Worm (Caenorhabditis elegans) whole organism, L4 larva: ENCODE results near the gene C16C8.11.

Experiments used
- D1046.2 ChIP-seq: fragments of 200-800 bp; sonication (Bioruptor generic); IDR thresholded peaks from 2 replicates; pipeline ENCODE4 v1.3.6; 2022; ENCODE audit warnings: missing genetic modification characterization, missing compliant biosample characterization
- Y105C5A.15 ChIP-seq: fragments of 200-800 bp; sonication (Bioruptor generic); IDR thresholded peaks from 2 replicates; pipeline ENCODE4 v1.3.6; 2022; ENCODE audit warnings: missing genetic modification characterization, missing compliant biosample characterization
- Y48G9A.11 ChIP-seq: fragments of 200-800 bp; sonication (Bioruptor generic); IDR thresholded peaks from 2 replicates; pipeline ENCODE4 v1.3.6; 2022; ENCODE audit warnings: missing genetic modification reagents, missing genetic modification characterization, missing compliant biosample characterization
- Y75B8A.6 ChIP-seq: fragments of 200-800 bp; sonication (Bioruptor generic); IDR thresholded peaks from 2 replicates; pipeline ENCODE4 v1.3.6; 2022; ENCODE audit warnings: missing genetic modification reagents, missing genetic modification characterization, missing compliant biosample characterization
- ceh-28 ChIP-seq: fragments of 150-350 bp; optimal IDR thresholded peaks from 2 replicates; lab custom pipeline; 2014; ENCODE audit warnings: missing biosample characterization, missing genetic modification reagents, missing genetic modification characterization
- ceh-82 ChIP-seq: sonication (generic microtip); optimal IDR thresholded peaks from 2 replicates; lab custom pipeline; 2017; ENCODE audit warnings: missing biosample characterization, missing genetic modification characterization
- ces-1 ChIP-seq: fragments of 150-350 bp; sonication (generic microtip); optimal IDR thresholded peaks from 4 replicates; lab custom pipeline; 2014; ENCODE audit warnings: missing biosample characterization, missing genetic modification reagents, missing genetic modification characterization
- daf-16 ChIP-seq, 3 experiments: sonication (generic microtip); optimal IDR thresholded peaks; 2 replicates each; lab custom pipeline; 2016 to 2017; ENCODE audit warnings: missing genetic modification characterization in 3 of 3, missing genetic modification reagents in 3 of 3, mild to moderate bottlenecking in 2 of 3, missing compliant biosample characterization in 2 of 3, missing biosample characterization in 1 of 3, moderate library complexity in 1 of 3
- daf-8 ChIP-seq: fragments of 200-800 bp; sonication (Bioruptor generic); IDR thresholded peaks from 2 replicates; pipeline ENCODE4 v1.3.6; 2022; ENCODE audit warnings: missing genetic modification characterization, missing compliant biosample characterization
- dmd-6 ChIP-seq: fragments of 200-800 bp; sonication (Bioruptor generic); IDR thresholded peaks from 2 replicates; pipeline ENCODE4 v1.3.6; 2022; ENCODE audit warnings: missing genetic modification reagents, missing genetic modification characterization, missing compliant biosample characterization
- dmd-9 ChIP-seq: fragments of 200-800 bp; sonication (Bioruptor generic); IDR thresholded peaks from 2 replicates; pipeline ENCODE4 v1.3.6; 2022; ENCODE audit warnings: missing genetic modification reagents, missing genetic modification characterization, missing compliant biosample characterization
- duxl-1 ChIP-seq: sonication (generic microtip); optimal IDR thresholded peaks from 2 replicates; lab custom pipeline; 2016; ENCODE audit warnings: mild to moderate bottlenecking, missing genetic modification characterization, moderate library complexity, missing compliant biosample characterization; ENCODE audit not compliant: poor library complexity
- egl-43 ChIP-seq: fragments of 200-800 bp; sonication (Bioruptor generic); IDR thresholded peaks from 2 replicates; pipeline ENCODE4 v1.3.6; 2022; ENCODE audit warnings: missing genetic modification reagents, missing genetic modification characterization, missing compliant biosample characterization
- hif-1 ChIP-seq, 2 experiments: sonication (generic microtip); optimal IDR thresholded peaks; 2 replicates each; lab custom pipeline; 2016 to 2017; ENCODE audit warnings: missing compliant biosample characterization in 2 of 2, missing genetic modification characterization in 2 of 2, missing genetic modification reagents in 2 of 2, missing genotype in 2 of 2, mild to moderate bottlenecking in 1 of 2
- hlh-11 ChIP-seq: fragments of 200-800 bp; sonication (Bioruptor generic); optimal IDR thresholded peaks from 2 replicates; lab custom pipeline; 2018; ENCODE audit warnings: mild to moderate bottlenecking, missing genetic modification characterization, missing compliant biosample characterization
- lim-7 ChIP-seq: fragments of 200-800 bp; sonication (Bioruptor generic); IDR thresholded peaks from 2 replicates; pipeline ENCODE4 v1.3.6; 2022; ENCODE audit warnings: missing genetic modification characterization, missing compliant biosample characterization
- lin-38 ChIP-seq: fragments of 200-800 bp; sonication (Bioruptor generic); IDR thresholded peaks from 2 replicates; pipeline ENCODE4 v1.3.6; 2022; ENCODE audit warnings: missing genetic modification reagents, missing genetic modification characterization, missing compliant biosample characterization
- lin-39 ChIP-seq: fragments of 150-350 bp; optimal IDR thresholded peaks from 2 replicates; lab custom pipeline; 2014; ENCODE audit warnings: missing biosample characterization, missing genetic modification reagents, missing genetic modification characterization
- lir-3 ChIP-seq: sonication (generic microtip); optimal IDR thresholded peaks from 2 replicates; lab custom pipeline; 2016; ENCODE audit warnings: mild to moderate bottlenecking, missing genetic modification characterization, missing compliant biosample characterization
- madf-5 ChIP-seq, 2 experiments: fragments of 200-800 bp; sonication (Bioruptor generic); IDR thresholded peaks; 2 replicates each; pipeline ENCODE4 v1.3.6; 2022; ENCODE audit warnings: missing compliant biosample characterization in 2 of 2, missing genetic modification characterization in 2 of 2
- mdl-1 ChIP-seq, 2 experiments: fragments of 150-350 bp in 1 of 2; sonication (generic microtip) in 1 of 2; optimal IDR thresholded peaks; 2 replicates each; lab custom pipeline; 2014 to 2017; ENCODE audit warnings: missing biosample characterization in 2 of 2, missing genetic modification characterization in 2 of 2
- mdt-29 ChIP-seq: fragments of 200-800 bp; sonication (Bioruptor generic); IDR thresholded peaks from 2 replicates; pipeline ENCODE4 v1.3.6; 2022; ENCODE audit warnings: missing genetic modification reagents, missing genetic modification characterization, missing compliant biosample characterization
- mep-1 ChIP-seq: fragments of 150-350 bp; sonication (generic microtip); optimal IDR thresholded peaks from 3 replicates; lab custom pipeline; 2014; ENCODE audit warnings: missing biosample characterization, missing genetic modification characterization
- mxl-3 ChIP-seq: fragments of 200-800 bp; sonication (Bioruptor generic); optimal IDR thresholded peaks from 2 replicates; lab custom pipeline; 2018; ENCODE audit warnings: mild to moderate bottlenecking, missing genetic modification characterization, missing compliant biosample characterization
- nhr-10 ChIP-seq: fragments of 150-350 bp; optimal IDR thresholded peaks from 2 replicates; lab custom pipeline; 2014; ENCODE audit warnings: missing biosample characterization, missing genetic modification characterization
- nhr-102 ChIP-seq: sonication (generic microtip); optimal IDR thresholded peaks from 2 replicates; lab custom pipeline; 2016; ENCODE audit warnings: mild to moderate bottlenecking, missing genetic modification characterization, moderate library complexity, missing compliant biosample characterization
- nhr-11 ChIP-seq: fragments of 150-350 bp; optimal IDR thresholded peaks from 2 replicates; lab custom pipeline; 2014; ENCODE audit warnings: missing biosample characterization, missing genetic modification characterization
- nhr-28 ChIP-seq: fragments of 150-350 bp; optimal IDR thresholded peaks from 2 replicates; lab custom pipeline; 2014; ENCODE audit warnings: missing biosample characterization, missing genetic modification characterization
- nhr-76 ChIP-seq: fragments of 150-350 bp; optimal IDR thresholded peaks from 2 replicates; lab custom pipeline; 2014; ENCODE audit warnings: missing biosample characterization, missing genetic modification characterization
- php-3 ChIP-seq: fragments of 200-800 bp; sonication (Bioruptor generic); IDR thresholded peaks from 2 replicates; pipeline ENCODE4 v1.3.6; 2022; ENCODE audit warnings: missing genetic modification reagents, missing genetic modification characterization, missing compliant biosample characterization
- pqm-1 ChIP-seq: sonication (generic microtip); optimal IDR thresholded peaks from 2 replicates; lab custom pipeline; 2017; ENCODE audit warnings: missing biosample characterization, missing genetic modification characterization
- saeg-2 ChIP-seq: fragments of 200-800 bp; sonication (Bioruptor generic); IDR thresholded peaks from 2 replicates; pipeline ENCODE4 v1.3.6; 2022; ENCODE audit warnings: missing genetic modification reagents, missing genetic modification characterization, missing compliant biosample characterization
- skn-1 ChIP-seq: fragments of 150-350 bp; optimal IDR thresholded peaks from 2 replicates; lab custom pipeline; 2014; ENCODE audit warnings: missing biosample characterization, missing genetic modification characterization
- snpc-4 ChIP-seq: fragments of 150-350 bp; optimal IDR thresholded peaks from 2 replicates; lab custom pipeline; 2014; ENCODE audit warnings: missing biosample characterization, missing genetic modification characterization
- spr-3 ChIP-seq: fragments of 200-800 bp; sonication (Bioruptor generic); optimal IDR thresholded peaks from 2 replicates; lab custom pipeline; 2018; ENCODE audit warnings: mild to moderate bottlenecking, missing genetic modification characterization, missing compliant biosample characterization
- tag-97 ChIP-seq: fragments of 200-800 bp; sonication (Bioruptor generic); IDR thresholded peaks from 2 replicates; pipeline ENCODE4 v1.3.6; 2022; ENCODE audit warnings: missing genetic modification characterization, missing compliant biosample characterization
- unc-39 ChIP-seq: sonication (generic microtip); optimal IDR thresholded peaks from 2 replicates; lab custom pipeline; 2017; ENCODE audit warnings: missing biosample characterization, missing genetic modification characterization
- zag-1 ChIP-seq: fragments of 150-350 bp; optimal IDR thresholded peaks from 2 replicates; lab custom pipeline; 2014; ENCODE audit warnings: missing biosample characterization, missing genetic modification characterization
- zfp-3 ChIP-seq: fragments of 200-800 bp; sonication (Bioruptor generic); conservative IDR thresholded peaks from 2 replicates; pipeline ENCODE4 v1.3.6; 2022; ENCODE audit warnings: missing genetic modification reagents, missing genetic modification characterization, missing compliant biosample characterization
- zip-11 ChIP-seq: fragments of 200-800 bp; sonication (Bioruptor generic); IDR thresholded peaks from 2 replicates; pipeline ENCODE4 v1.3.6; 2022; ENCODE audit warnings: missing genetic modification characterization, missing compliant biosample characterization

The C16C8.11 gene

ce11 chrII:3460048-3460447 lies 6.5 kb downstream of the C16C8.11 start, which contains the start of gene C16C8.7:
Gene C16C8.7, minus strand, starts transcription at chrII:3460148.
- no peak for TF ChIP-seq lir-3
- no peak for TF ChIP-seq tag-97 (GFP tag; lab: Robert Waterston, UW)
- TF ChIP-seq daf-16 (GFP tag; optimal IDR thresholded peaks at IDR 0.05; lab: Kevin White, UChicago): no peak
- TF ChIP-seq daf-16 (tag; optimal IDR thresholded peaks at IDR 0.05; lab: Kevin White, UChicago): no peak
- no peak for TF ChIP-seq dmd-6
- TF ChIP-seq lin-38 (GFP tag; lab: Robert Waterston, UW): no peak
- no peak for TF ChIP-seq Y48G9A.11 (GFP tag; lab: Robert Waterston, UW)
- no peak for TF ChIP-seq skn-1 (tag; lab: Kevin White, UChicago)
- TF ChIP-seq lin-39 (tag; lab: Kevin White, UChicago): no peak
- no peak for TF ChIP-seq nhr-11
- no peak for TF ChIP-seq dmd-9 (GFP tag; lab: Robert Waterston, UW)
- no peak for TF ChIP-seq snpc-4
- TF ChIP-seq Y105C5A.15 (GFP tag; lab: Robert Waterston, UW): no peak
- no peak for TF ChIP-seq lim-7 (GFP tag; lab: Robert Waterston, UW)
- no peak for TF ChIP-seq mdt-29 (GFP tag; lab: Robert Waterston, UW)
- TF ChIP-seq mxl-3 (GFP tag; lab: Kevin White, UChicago): no peak
- no peak for TF ChIP-seq mdl-1 (tag; optimal IDR thresholded peaks at IDR 0.05; lab: Kevin White, UChicago)
- no peak for TF ChIP-seq ceh-28 (tag; lab: Kevin White, UChicago)
- TF ChIP-seq spr-3 (GFP tag; lab: Kevin White, UChicago): no peak
- TF ChIP-seq hlh-11 (tag; lab: Kevin White, UChicago): no peak

- no peak for TF ChIP-seq lim-7 (GFP tag; lab: Robert Waterston, UW)
- no peak for TF ChIP-seq saeg-2
- TF ChIP-seq zfp-3 (GFP tag; lab: Robert Waterston, UW): no peak
- no peak for TF ChIP-seq Y105C5A.15 (GFP tag; lab: Robert Waterston, UW)
- no peak for TF ChIP-seq nhr-10 (tag; lab: Kevin White, UChicago)
- no peak for TF ChIP-seq egl-43 (GFP tag; lab: Robert Waterston, UW)
- TF ChIP-seq hif-1 (tag; optimal IDR thresholded peaks at IDR 0.05; lab: Kevin White, UChicago): no peak
- TF ChIP-seq spr-3 (GFP tag; lab: Kevin White, UChicago): no peak
- TF ChIP-seq D1046.2: no peak
- TF ChIP-seq pqm-1 (tag; lab: Kevin White, UChicago): no peak
- no peak for TF ChIP-seq zag-1
- no peak for TF ChIP-seq zip-11 (GFP tag; lab: Robert Waterston, UW)
- TF ChIP-seq nhr-102: no peak
- TF ChIP-seq daf-8 (GFP tag; lab: Robert Waterston, UW): no peak
- TF ChIP-seq nhr-28: no peak
- no peak for TF ChIP-seq Y75B8A.6 (GFP tag; lab: Robert Waterston, UW)
- TF ChIP-seq ces-1: no peak
- no peak for TF ChIP-seq mep-1 (tag; lab: Kevin White, UChicago)
- no peak for TF ChIP-seq ceh-82 (tag; lab: Kevin White, UChicago)
- TF ChIP-seq madf-5 (GFP tag; IDR thresholded peaks at IDR 0.05; lab: Robert Waterston, UW): no peak
These were observed 8.1 kb downstream of the C16C8.11 start, which contains the start of gene C16C8.8 for ce11 chrII:3461586-3461985. Gene C16C8.8, minus strand, starts transcription at chrII:3461686.

ce11 chrII:3463097-3463496 lies 9.6 kb downstream of the C16C8.11 start, which contains the start of gene C16C8.9:
Gene C16C8.9, minus strand, starts transcription at chrII:3463197.
- TF ChIP-seq nhr-76 (tag; lab: Kevin White, UChicago): no peak
- no peak for TF ChIP-seq lin-39 (tag; lab: Kevin White, UChicago)
- TF ChIP-seq unc-39 (tag; lab: Kevin White, UChicago): no peak
- no peak for TF ChIP-seq duxl-1
- TF ChIP-seq lin-38 (GFP tag; lab: Robert Waterston, UW): no peak
- TF ChIP-seq nhr-11: no peak
- no peak for TF ChIP-seq mdl-1 (tag; optimal IDR thresholded peaks at IDR 0.05; lab: Kevin White, UChicago)
- no peak for TF ChIP-seq php-3 (GFP tag; lab: Robert Waterston, UW)
